Fruit fly (Drosophila melanogaster) whole organism, prepupa: ENCODE data around the gene CG33493.

Source experiments
- Blimp-1 ChIP-seq: fragments of 200-800 bp; sonication (Bioruptor generic); optimal IDR thresholded peaks from 3 replicates; lab custom pipeline; 2017; ENCODE audit warnings: missing biosample characterization, missing genetic modification characterization, mild to moderate bottlenecking, moderate library complexity, missing genetic modification reagents
- CG10631 ChIP-seq: fragments of 200-800 bp; sonication (Bioruptor generic); optimal IDR thresholded peaks from 2 replicates; lab custom pipeline; 2016; ENCODE audit warnings: missing biosample characterization, missing genetic modification characterization
- CG10669 ChIP-seq: fragments of 200-800 bp; sonication (Bioruptor generic); optimal IDR thresholded peaks from 3 replicates; lab custom pipeline; 2018; ENCODE audit warnings: missing biosample characterization, mild to moderate bottlenecking, missing genetic modification characterization, moderate library complexity
- CG11294 ChIP-seq: fragments of 200-800 bp; sonication (Bioruptor generic); IDR thresholded peaks from 2 replicates; pipeline ENCODE4 v1.3.6; 2022; ENCODE audit warnings: missing biosample characterization, missing genetic modification characterization
- CG11762 ChIP-seq: fragments of 200-800 bp; sonication (Bioruptor generic); optimal IDR thresholded peaks from 3 replicates; lab custom pipeline; 2016; ENCODE audit warnings: missing biosample characterization, missing genetic modification characterization; ENCODE audit not compliant: insufficient read depth
- CG11902 ChIP-seq: fragments of 200-800 bp; sonication (Bioruptor generic); optimal IDR thresholded peaks from 3 replicates; lab custom pipeline; 2016; ENCODE audit warnings: missing biosample characterization, missing genetic modification characterization
- CG15336 ChIP-seq: fragments of 200-800 bp; sonication (Bioruptor generic); IDR thresholded peaks from 2 replicates; pipeline ENCODE4 v1.3.6; 2022; ENCODE audit warnings: missing biosample characterization, missing genetic modification characterization
- CG16779 ChIP-seq: fragments of 200-800 bp; sonication (Bioruptor generic); optimal IDR thresholded peaks from 3 replicates; lab custom pipeline; 2017; ENCODE audit warnings: missing biosample characterization, mild to moderate bottlenecking, missing genetic modification characterization
- CG31627 ChIP-seq: fragments of 200-800 bp; sonication (Bioruptor generic); optimal IDR thresholded peaks from 3 replicates; lab custom pipeline; 2016; ENCODE audit warnings: missing biosample characterization, missing genetic modification characterization
- CG32006 ChIP-seq: fragments of 200-800 bp; sonication (Bioruptor generic); optimal IDR thresholded peaks from 3 replicates; lab custom pipeline; 2017; ENCODE audit warnings: missing biosample characterization, mild to moderate bottlenecking, missing genetic modification characterization
- CG34406 ChIP-seq: fragments of 200-800 bp; sonication (Bioruptor generic); optimal IDR thresholded peaks from 3 replicates; lab custom pipeline; 2016; ENCODE audit warnings: missing biosample characterization, missing genetic modification characterization
- CG4318 ChIP-seq: fragments of 200-800 bp; sonication (Bioruptor generic); optimal IDR thresholded peaks from 3 replicates; lab custom pipeline; 2017; ENCODE audit warnings: missing biosample characterization, mild to moderate bottlenecking, missing genetic modification characterization
- CG6163 ChIP-seq: fragments of 200-800 bp; sonication (Bioruptor generic); IDR thresholded peaks from 3 replicates; pipeline ENCODE4 v1.3.6; 2022; ENCODE audit warnings: missing biosample characterization, missing genetic modification characterization
- CG6276 ChIP-seq: fragments of 200-800 bp; sonication (Bioruptor generic); optimal IDR thresholded peaks from 2 replicates; lab custom pipeline; 2017; ENCODE audit warnings: missing biosample characterization, mild to moderate bottlenecking, missing genetic modification characterization
- CG6792 ChIP-seq: fragments of 200-800 bp; sonication (Bioruptor generic); optimal IDR thresholded peaks from 3 replicates; lab custom pipeline; 2016; ENCODE audit warnings: missing biosample characterization, missing genetic modification characterization
- CG6808 ChIP-seq: fragments of 200-800 bp; sonication (Bioruptor generic); optimal IDR thresholded peaks from 3 replicates; lab custom pipeline; 2017; ENCODE audit warnings: missing biosample characterization, missing genetic modification characterization, mild to moderate bottlenecking, moderate library complexity, missing genetic modification reagents
- CG6854 ChIP-seq: fragments of 200-800 bp; sonication (Bioruptor generic); optimal IDR thresholded peaks from 2 replicates; lab custom pipeline; 2017; ENCODE audit warnings: missing biosample characterization, mild to moderate bottlenecking, missing genetic modification characterization
- CG8319 ChIP-seq: fragments of 200-800 bp; sonication (Bioruptor generic); optimal IDR thresholded peaks from 3 replicates; lab custom pipeline; 2016; ENCODE audit warnings: missing biosample characterization, missing genetic modification characterization
- CG8632 ChIP-seq: fragments of 200-800 bp; sonication (Bioruptor generic); optimal IDR thresholded peaks from 3 replicates; lab custom pipeline; 2016; ENCODE audit warnings: missing biosample characterization, missing genetic modification characterization
- CG9139 ChIP-seq: fragments of 200-800 bp; sonication (Bioruptor generic); optimal IDR thresholded peaks from 3 replicates; lab custom pipeline; 2017; ENCODE audit warnings: missing biosample characterization, mild to moderate bottlenecking, missing genetic modification characterization
- Eip75B ChIP-seq: fragments of 200-800 bp; sonication (Bioruptor generic); optimal IDR thresholded peaks from 3 replicates; lab custom pipeline; 2016; ENCODE audit warnings: missing biosample characterization, missing genetic modification characterization
- Ets21C ChIP-seq: fragments of 200-800 bp; sonication (Bioruptor generic); optimal IDR thresholded peaks from 3 replicates; lab custom pipeline; 2016; ENCODE audit warnings: missing biosample characterization, missing genetic modification characterization
- Ets96B ChIP-seq: fragments of 200-800 bp; optimal IDR thresholded peaks from 2 replicates; lab custom pipeline; 2019; ENCODE audit warnings: missing biosample characterization, mild to moderate bottlenecking, missing genetic modification characterization, moderate library complexity
- Gug ChIP-seq: fragments of 200-800 bp; sonication (Bioruptor generic); IDR thresholded peaks from 2 replicates; pipeline ENCODE4 v1.3.6; 2022; ENCODE audit warnings: missing biosample characterization, missing genetic modification characterization
- Hr38 ChIP-seq: sonication (Bioruptor generic); optimal IDR thresholded peaks from 2 replicates; lab custom pipeline; 2016; ENCODE audit warnings: missing biosample characterization, missing genetic modification characterization
- Hr39 ChIP-seq: fragments of 200-800 bp; sonication (Bioruptor generic); optimal IDR thresholded peaks from 2 replicates; lab custom pipeline; 2016; ENCODE audit warnings: missing biosample characterization, missing genetic modification characterization
- Hr4 ChIP-seq: fragments of 200-800 bp; sonication (Bioruptor generic); optimal IDR thresholded peaks from 3 replicates; lab custom pipeline; 2016; ENCODE audit warnings: missing biosample characterization, missing genetic modification characterization
- Met ChIP-seq: fragments of 200-800 bp; sonication (Bioruptor generic); optimal IDR thresholded peaks from 3 replicates; lab custom pipeline; 2016; ENCODE audit warnings: missing biosample characterization, missing genetic modification characterization
- OdsH ChIP-seq: fragments of 200-800 bp; sonication (Bioruptor generic); optimal IDR thresholded peaks from 3 replicates; lab custom pipeline; 2016; ENCODE audit warnings: missing biosample characterization, missing genetic modification characterization
- Sox102F ChIP-seq: fragments of 200-800 bp; sonication (Bioruptor generic); optimal IDR thresholded peaks from 2 replicates; lab custom pipeline; 2016; ENCODE audit warnings: missing biosample characterization, mild to moderate bottlenecking, missing genetic modification characterization
- Sox15 ChIP-seq: fragments of 200-800 bp; sonication (Bioruptor generic); optimal IDR thresholded peaks from 3 replicates; lab custom pipeline; 2016; ENCODE audit warnings: missing biosample characterization, missing genetic modification characterization
- achi ChIP-seq: fragments of 200-800 bp; sonication (Bioruptor generic); optimal IDR thresholded peaks from 3 replicates; lab custom pipeline; 2016; ENCODE audit warnings: missing biosample characterization, missing genetic modification characterization
- acj6 ChIP-seq: fragments of 200-800 bp; sonication (Bioruptor generic); optimal IDR thresholded peaks from 3 replicates; lab custom pipeline; 2016; ENCODE audit warnings: missing biosample characterization, missing genetic modification characterization
- dac ChIP-seq: fragments of 200-800 bp; sonication (Bioruptor generic); optimal IDR thresholded peaks from 2 replicates; lab custom pipeline; 2017; ENCODE audit warnings: missing biosample characterization, mild to moderate bottlenecking, missing genetic modification characterization
- dsx ChIP-seq: fragments of 200-800 bp; optimal IDR thresholded peaks from 3 replicates; lab custom pipeline; 2019; ENCODE audit warnings: missing biosample characterization, mild to moderate bottlenecking, missing genetic modification characterization, moderate library complexity; ENCODE audit not compliant: poor library complexity, severe bottlenecking
- eg ChIP-seq: fragments of 200-800 bp; sonication (Bioruptor generic); IDR thresholded peaks from 3 replicates; pipeline ENCODE4 v1.3.6; 2022; ENCODE audit warnings: missing biosample characterization, missing genetic modification characterization
- fd85E ChIP-seq: fragments of 200-800 bp; sonication (Bioruptor generic); optimal IDR thresholded peaks from 3 replicates; lab custom pipeline; 2016; ENCODE audit warnings: missing biosample characterization, missing genetic modification characterization
- fkh ChIP-seq: fragments of 200-800 bp; sonication (Bioruptor generic); optimal IDR thresholded peaks from 3 replicates; lab custom pipeline; 2017; ENCODE audit warnings: missing biosample characterization, mild to moderate bottlenecking, missing genetic modification characterization, moderate library complexity
- lz ChIP-seq: fragments of 200-800 bp; sonication (Bioruptor generic); optimal IDR thresholded peaks from 3 replicates; lab custom pipeline; 2016; ENCODE audit warnings: missing biosample characterization, missing genetic modification characterization
- net ChIP-seq: fragments of 200-800 bp; sonication (Bioruptor generic); optimal IDR thresholded peaks from 3 replicates; lab custom pipeline; 2016; ENCODE audit warnings: missing biosample characterization, missing genetic modification characterization
- pdm3 ChIP-seq: fragments of 200-800 bp; sonication (Bioruptor generic); optimal IDR thresholded peaks from 3 replicates; lab custom pipeline; 2016; ENCODE audit warnings: missing biosample characterization, missing genetic modification characterization
- spab ChIP-seq: fragments of 200-800 bp; sonication (Bioruptor generic); optimal IDR thresholded peaks from 2 replicates; lab custom pipeline; 2017; ENCODE audit warnings: missing biosample characterization, mild to moderate bottlenecking, missing genetic modification characterization, missing genetic modification reagents
- svp ChIP-seq: fragments of 200-800 bp; sonication (Bioruptor generic); peaks from one replicate; lab custom pipeline; 2016; ENCODE audit warnings: missing biosample characterization, missing genetic modification characterization

Gene CG33493

dm6 chr3L:10716342-10716896, 23.5 kb upstream of the CG33493 start (continued):
- no peak for TF ChIP-seq eg (GFP tag; lab: Robert Waterston, UW)
- peak; percentile 56 for TF ChIP-seq Ets96B (tag; lab: Kevin White, UChicago)
- peak; percentile 3 for TF ChIP-seq Eip75B (GFP tag; lab: Kevin White, UChicago)
- no peak for TF ChIP-seq Gug (GFP tag; lab: Robert Waterston, UW)
- no peak for TF ChIP-seq CG6276 (GFP tag; lab: Kevin White, UChicago)
- TF ChIP-seq dac (GFP tag; lab: Kevin White, UChicago) = no peak
- TF ChIP-seq CG9139 (GFP tag; lab: Kevin White, UChicago) = no peak
- no peak for TF ChIP-seq fkh (GFP tag; lab: Kevin White, UChicago)
- TF ChIP-seq dsx (GFP tag; lab: Kevin White, UChicago) = peak; percentile 11
- TF ChIP-seq CG10631 (GFP tag; lab: Kevin White, UChicago) = peak; percentile 42
- TF ChIP-seq lz (GFP tag; lab: Kevin White, UChicago) = no peak
- no peak for TF ChIP-seq Hr38 (GFP tag; lab: Kevin White, UChicago)
- TF ChIP-seq CG6854 (GFP tag; lab: Kevin White, UChicago) = no peak
- TF ChIP-seq CG32006 (GFP tag; lab: Kevin White, UChicago) = peak; percentile 43
- TF ChIP-seq CG11294 (GFP tag; lab: Robert Waterston, UW) = no peak
- TF ChIP-seq OdsH (GFP tag; lab: Kevin White, UChicago) = peak; percentile 28
- TF ChIP-seq CG15336 (GFP tag; lab: Robert Waterston, UW) = no peak
- TF ChIP-seq spab (GFP tag; lab: Kevin White, UChicago) = peak; percentile 40
- no peak for TF ChIP-seq CG34406
- no peak for TF ChIP-seq Blimp-1 (GFP tag; lab: Kevin White, UChicago)
- TF ChIP-seq CG11762 = no peak
- peak; percentile 17 for TF ChIP-seq Sox102F
- no peak for TF ChIP-seq net (GFP tag; lab: Kevin White, UChicago)
- no peak for TF ChIP-seq CG6163
- TF ChIP-seq acj6 (GFP tag; lab: Kevin White, UChicago) = peak; percentile 6
- TF ChIP-seq pdm3 (GFP tag; lab: Kevin White, UChicago) = no peak
- TF ChIP-seq fd85E = no peak
- peak; percentile 30 for TF ChIP-seq CG10669 (GFP tag; lab: Kevin White, UChicago)
- no peak for TF ChIP-seq Ets21C (GFP tag; lab: Kevin White, UChicago)
- TF ChIP-seq Sox15 = no peak
- no peak for TF ChIP-seq Hr39 (GFP tag; lab: Kevin White, UChicago)

DNA sequence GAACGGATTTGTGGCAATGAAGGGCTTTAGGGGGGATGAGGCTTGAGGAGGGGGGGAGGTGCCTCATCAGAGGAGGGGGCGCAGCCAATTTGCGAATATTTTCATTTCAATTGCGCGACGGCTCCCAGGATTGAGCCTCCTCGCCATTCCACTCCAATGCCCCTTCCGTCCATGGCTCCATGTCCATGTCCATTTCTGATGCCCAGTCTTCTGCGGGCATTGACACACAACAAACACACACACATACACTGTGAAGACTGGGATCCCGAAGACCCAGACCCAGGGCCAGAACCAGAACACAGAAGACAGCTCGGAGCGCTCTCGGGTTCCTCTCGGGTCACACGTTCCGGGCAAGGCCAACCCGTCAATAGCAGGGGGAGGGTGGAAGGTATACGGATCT, 22.8 kb upstream of the CG33493 start:
- TF ChIP-seq CG6163 = peak; percentile 12; the same call in 1 of the 3 replicates
- no peak for TF ChIP-seq Gug (GFP tag; lab: Robert Waterston, UW)
- TF ChIP-seq svp (GFP tag; lab: Kevin White, UChicago) = peak; percentile 32

DNA sequence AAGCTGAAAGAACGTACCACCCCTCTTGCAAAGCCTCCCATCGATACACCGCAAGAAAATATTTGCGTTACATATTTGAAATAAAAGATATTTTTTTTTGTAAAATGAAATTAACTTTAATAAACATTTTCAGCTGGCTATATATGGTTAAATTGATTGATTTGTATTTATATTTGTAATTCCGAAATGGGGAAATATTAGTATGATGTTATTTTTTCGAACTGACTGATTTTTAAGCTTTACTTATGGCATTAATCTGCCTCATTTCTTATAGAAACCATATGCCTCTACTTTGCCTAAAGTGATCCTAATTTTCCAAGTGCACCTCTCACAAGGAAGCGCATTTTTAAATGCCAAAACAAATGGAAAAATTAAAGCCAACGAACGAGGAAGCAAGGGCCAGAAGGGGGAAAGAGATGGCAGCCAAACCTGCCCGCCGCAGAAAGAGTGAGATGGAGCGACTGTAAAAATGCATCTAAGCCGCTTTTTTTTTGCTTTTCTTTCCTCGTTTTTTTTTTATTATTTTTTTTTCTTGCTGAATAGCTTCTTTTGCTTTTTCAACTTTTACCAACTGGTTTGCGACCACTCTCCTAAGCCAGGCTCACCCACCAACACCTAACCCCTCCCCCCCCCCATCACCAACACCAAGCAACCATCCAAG, 20.6 kb upstream of the CG33493 start:
- TF ChIP-seq Ets96B (tag; lab: Kevin White, UChicago) (peak; percentile 34), svp (GFP tag; lab: Kevin White, UChicago) (peak; percentile 95), achi (GFP tag; lab: Kevin White, UChicago) (peak; percentile 84), CG15336 (GFP tag; lab: Robert Waterston, UW) (peak; percentile 83), pdm3 (GFP tag; lab: Kevin White, UChicago) (peak; percentile 79), CG4318 (GFP tag; lab: Kevin White, UChicago) (peak; percentile 81), acj6 (GFP tag; lab: Kevin White, UChicago) (peak; percentile 83), OdsH (GFP tag; lab: Kevin White, UChicago) (peak; percentile 81), CG11902 (GFP tag; lab: Kevin White, UChicago) (peak; percentile 31), Hr38 (GFP tag; lab: Kevin White, UChicago) (no peak), Sox15 (peak; percentile 31), Met (GFP tag; lab: Kevin White, UChicago) (peak; percentile 89), CG8319 (GFP tag; lab: Kevin White, UChicago) (no peak), CG8632 (GFP tag; lab: Kevin White, UChicago) (peak; percentile 78), Ets21C (GFP tag; lab: Kevin White, UChicago) (peak; percentile 66), CG16779 (peak; percentile 58), CG10669 (GFP tag; lab: Kevin White, UChicago) (peak; percentile 26), dsx (GFP tag; lab: Kevin White, UChicago) (peak; percentile 13), CG6792 (peak; percentile 65), CG6163 (peak; percentile 81), CG6276 (GFP tag; lab: Kevin White, UChicago) (peak; percentile 88), CG9139 (GFP tag; lab: Kevin White, UChicago) (no peak), fkh (GFP tag; lab: Kevin White, UChicago) (no peak), spab (GFP tag; lab: Kevin White, UChicago) (peak; percentile 31), fd85E (no peak), CG6808 (GFP tag; lab: Kevin White, UChicago) (peak; percentile 46), net (GFP tag; lab: Kevin White, UChicago) (peak; percentile 66), CG10631 (GFP tag; lab: Kevin White, UChicago) (peak; percentile 82), CG32006 (GFP tag; lab: Kevin White, UChicago) (peak; percentile 93), Hr4 (peak; percentile 83), CG31627 (GFP tag; lab: Kevin White, UChicago) (peak; percentile 81)
